Fruit fly (Drosophila melanogaster): Measurements from ENCODE around the gene cup.

cup gene

dm6 chr2L:6706368-6706919 lies 43.0 kb downstream of the cup start:
- TF ChIP-seq toe (GFP tag; optimal IDR thresholded peaks at IDR 0.05) (no peak), pad (GFP tag; optimal IDR thresholded peaks at IDR 0.05) (no peak), CG14711 (tag; optimal IDR thresholded peaks at IDR 0.05) (no peak), kay (GFP tag; ENCODE audit: borderline replicate concordance) (no peak), Crg-1 (GFP tag; optimal IDR thresholded peaks at IDR 0.05) (no peak), ovo (GFP tag; optimal IDR thresholded peaks at IDR 0.05) (no peak), CG5204 (GFP tag; optimal IDR thresholded peaks at IDR 0.05) (no peak), CG33017 (tag; optimal IDR thresholded peaks at IDR 0.05) (no peak), cnc (optimal IDR thresholded peaks at IDR 0.05) (no peak)

dm6 chr2L:6708997-6709662 lies 45.7 kb downstream of the cup start, which contains the start of gene Tsp:
Tsp (minus strand) TSS chr2L:6709086.
- peak; percentile 33 for TF ChIP-seq Mnt (GFP tag; optimal IDR thresholded peaks at IDR 0.05)
- no peak for TF ChIP-seq kay (GFP tag; ENCODE audit: borderline replicate concordance)

dm6 chr2L:6716182-6716770 lies 52.8 kb downstream of the cup start, which contains the start of gene AkhR:
AkhR (minus strand) TSS chr2L:6716186.
- TF ChIP-seq ovo (GFP tag; optimal IDR thresholded peaks at IDR 0.05) (no peak), CG14711 (tag; optimal IDR thresholded peaks at IDR 0.05) (no peak), pad (GFP tag; optimal IDR thresholded peaks at IDR 0.05) (no peak), CG11617 (GFP tag; optimal IDR thresholded peaks at IDR 0.05) (no peak), CG1620 (GFP tag; optimal IDR thresholded peaks at IDR 0.05) (no peak)

DNA sequence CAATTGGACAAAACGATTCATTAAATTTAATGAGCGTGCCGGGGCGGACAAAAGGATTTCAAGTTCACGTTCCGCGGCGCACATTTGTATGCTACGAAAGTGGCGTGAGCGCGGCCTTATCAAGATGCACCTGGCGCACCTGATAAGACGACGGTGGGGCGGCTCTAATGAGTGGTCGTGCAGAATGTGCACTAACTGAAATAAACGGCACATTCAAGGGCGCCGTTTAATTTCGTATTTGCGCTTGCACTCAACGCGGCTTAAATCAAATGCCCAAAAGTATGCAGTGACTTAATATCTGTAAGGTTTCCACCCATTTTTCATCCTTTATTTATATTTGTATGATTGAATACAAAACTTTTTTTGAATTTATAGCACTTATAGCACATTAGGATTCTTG lies 53.5 kb downstream of the cup start:
- TF ChIP-seq CG14711 (tag; optimal IDR thresholded peaks at IDR 0.05) (no peak), CG1620 (GFP tag; optimal IDR thresholded peaks at IDR 0.05) (no peak), kay (GFP tag; ENCODE audit: borderline replicate concordance) (no peak), CG7101 (tag; optimal IDR thresholded peaks at IDR 0.05) (no peak), Hr96 (GFP tag; optimal IDR thresholded peaks at IDR 0.05) (no peak), tj (GFP tag; optimal IDR thresholded peaks at IDR 0.05) (no peak), CG12768 (GFP tag; optimal IDR thresholded peaks at IDR 0.05) (no peak), CG33017 (tag; optimal IDR thresholded peaks at IDR 0.05) (no peak), CG5204 (GFP tag; optimal IDR thresholded peaks at IDR 0.05) (no peak), CG11617 (GFP tag; optimal IDR thresholded peaks at IDR 0.05) (no peak), ovo (GFP tag; optimal IDR thresholded peaks at IDR 0.05) (no peak), Clk (GFP tag; optimal IDR thresholded peaks at IDR 0.05) (no peak), CG7045 (GFP tag; optimal IDR thresholded peaks at IDR 0.05) (no peak), Crg-1 (GFP tag; optimal IDR thresholded peaks at IDR 0.05) (no peak), toe (GFP tag; optimal IDR thresholded peaks at IDR 0.05) (no peak), bab1 (GFP tag; optimal IDR thresholded peaks at IDR 0.05) (no peak), pad (GFP tag; optimal IDR thresholded peaks at IDR 0.05) (no peak), cic (GFP tag; optimal IDR thresholded peaks at IDR 0.05) (no peak), cnc (optimal IDR thresholded peaks at IDR 0.05) (no peak), Mnt (GFP tag; optimal IDR thresholded peaks at IDR 0.05) (no peak)

dm6 chr2L:6717460-6717859 lies 54.0 kb downstream of the cup start, which contains the start of gene Aatf:
Aatf (plus strand) TSS chr2L:6717625.
- TF ChIP-seq Mnt (GFP tag; optimal IDR thresholded peaks at IDR 0.05): peak; percentile 89
- no peak for TF ChIP-seq CG11617 (GFP tag; optimal IDR thresholded peaks at IDR 0.05)

dm6 chr2L:6721710-6722109 lies 58.2 kb downstream of the cup start:
- TF ChIP-seq cic (GFP tag; optimal IDR thresholded peaks at IDR 0.05) (no peak), CG11617 (GFP tag; optimal IDR thresholded peaks at IDR 0.05) (no peak), Hr96 (GFP tag; optimal IDR thresholded peaks at IDR 0.05) (no peak), CG14711 (tag; optimal IDR thresholded peaks at IDR 0.05) (no peak), kay (GFP tag; ENCODE audit: borderline replicate concordance) (no peak), Crg-1 (GFP tag; optimal IDR thresholded peaks at IDR 0.05) (no peak), CG5204 (GFP tag; optimal IDR thresholded peaks at IDR 0.05) (no peak), CG33017 (tag; optimal IDR thresholded peaks at IDR 0.05) (no peak), Mnt (GFP tag; optimal IDR thresholded peaks at IDR 0.05) (no peak), CG1620 (GFP tag; optimal IDR thresholded peaks at IDR 0.05) (no peak)

All from whole organism, adult.